Worm (Caenorhabditis elegans): ENCODE results near the gene F09F9.1.

DNA sequence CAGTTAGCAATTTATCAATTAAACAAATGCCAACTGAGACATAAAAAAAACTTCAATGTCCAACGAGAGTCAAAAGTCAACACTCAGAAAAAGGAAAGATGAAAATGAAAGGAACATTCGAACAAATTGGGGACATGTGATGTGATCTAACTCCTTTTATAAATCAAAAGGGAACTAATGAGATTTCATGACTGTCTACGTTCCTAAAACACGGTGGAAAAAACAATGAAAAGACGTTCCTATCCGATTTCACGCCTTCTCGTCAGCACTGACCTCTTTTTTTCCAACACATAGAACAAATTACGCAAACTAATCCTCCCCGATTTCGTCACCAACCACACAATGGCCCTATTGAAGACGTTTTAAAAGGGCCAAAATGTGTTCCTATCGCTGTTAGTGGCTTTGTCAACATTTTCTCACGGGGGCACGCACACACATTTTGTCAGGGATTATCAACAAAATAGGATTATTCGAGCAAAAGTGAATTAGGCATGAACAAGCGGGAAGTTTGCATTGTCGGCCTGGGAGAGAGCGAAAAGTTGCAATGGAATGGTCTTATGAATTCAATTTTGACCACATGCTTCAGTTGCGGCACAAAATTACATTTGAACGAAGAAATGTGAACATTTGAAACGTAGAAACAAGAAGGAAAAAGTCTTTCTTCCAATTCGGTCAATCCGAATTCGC is 44.2 kb downstream of the F09F9.1 start:
- TF ChIP-seq daf-19 (GFP tag; conservative IDR thresholded peaks at IDR 0.05), result no peak
- TF ChIP-seq lir-3 (tag; optimal IDR thresholded peaks at IDR 0.05), result no peak
- TF ChIP-seq skn-1 (tag; optimal IDR thresholded peaks at IDR 0.05), result no peak
- no peak for TF ChIP-seq F26F4.8 (GFP tag; conservative IDR thresholded peaks at IDR 0.05)
- TF ChIP-seq lin-39 (tag; optimal IDR thresholded peaks at IDR 0.05), result no peak
- no peak for TF ChIP-seq arid-1 (GFP tag; conservative IDR thresholded peaks at IDR 0.05)
- no peak for TF ChIP-seq unc-39 (tag; optimal IDR thresholded peaks at IDR 0.05)
- no peak for TF ChIP-seq lsy-2 (tag; optimal IDR thresholded peaks at IDR 0.05)

Data from whole organism, L4 larva.